Worm (Caenorhabditis elegans): Measurements from ENCODE around the gene cyp-34A7.

Gene cyp-34A7

DNA sequence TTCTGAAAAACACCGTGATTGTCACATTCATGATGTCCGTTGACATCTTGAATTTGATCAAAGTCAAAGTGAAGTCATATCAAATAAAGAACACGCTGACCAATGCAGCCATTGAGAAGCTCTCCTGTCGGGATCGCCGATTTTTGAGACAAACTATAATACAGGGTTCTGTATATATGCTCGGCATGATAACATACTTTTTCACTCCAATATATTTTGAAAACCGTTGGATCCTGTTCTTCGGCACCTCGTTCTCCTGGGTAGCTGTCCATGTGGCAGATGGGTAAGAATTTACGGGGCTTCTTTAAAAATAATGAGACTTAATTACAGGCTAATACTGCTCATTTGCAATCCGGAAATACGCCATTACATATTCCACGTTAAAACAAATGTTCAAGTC, 41.1 kb downstream of the cyp-34A7 start:
- TF ChIP-seq sem-2 (GFP tag; optimal IDR thresholded peaks at IDR 0.05) (no peak), mls-2 (tag; optimal IDR thresholded peaks at IDR 0.05) (no peak), ztf-11 (tag; optimal IDR thresholded peaks at IDR 0.05) (no peak), drap-1 (GFP tag; optimal IDR thresholded peaks at IDR 0.05) (no peak), pha-4 (tag; optimal IDR thresholded peaks at IDR 0.05) (no peak), unc-39 (tag; optimal IDR thresholded peaks at IDR 0.05) (no peak), M03D4.4 (tag; optimal IDR thresholded peaks at IDR 0.05) (no peak), ceh-39 (tag; optimal IDR thresholded peaks at IDR 0.05) (no peak), mep-1 (tag; optimal IDR thresholded peaks at IDR 0.05) (no peak), ces-1 (GFP tag; optimal IDR thresholded peaks at IDR 0.05) (no peak), ceh-43 (GFP tag; optimal IDR thresholded peaks at IDR 0.05) (no peak), unc-62 (GFP tag; optimal IDR thresholded peaks at IDR 0.05) (no peak), cnd-1 (tag; optimal IDR thresholded peaks at IDR 0.05) (no peak)

DNA sequence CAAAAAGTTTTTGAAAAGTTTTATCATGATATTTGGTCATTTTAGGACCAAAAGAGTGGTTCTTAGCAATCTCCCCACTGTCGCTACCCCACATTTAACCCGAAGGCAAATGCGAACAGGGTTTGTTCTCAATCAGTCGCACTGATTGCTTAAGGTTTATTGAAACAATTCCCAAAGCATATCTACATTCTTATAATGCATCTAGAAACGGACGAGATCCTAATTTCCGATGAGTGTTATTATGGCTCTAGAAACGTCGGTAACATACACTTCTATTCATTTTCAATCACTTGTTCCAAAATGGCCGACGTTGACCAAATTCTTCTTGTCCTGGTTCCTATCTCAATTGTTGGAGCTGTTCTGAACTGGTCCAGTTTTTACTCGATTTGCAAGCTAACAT, 42.0 kb downstream of the cyp-34A7 start, which contains the start of gene srx-65:
Gene srx-65 (plus strand): TSS at position 301 of the 400 bp plus-strand sequence.
- no peak for TF ChIP-seq drap-1 (GFP tag; optimal IDR thresholded peaks at IDR 0.05)
- TF ChIP-seq sptf-1 (tag; optimal IDR thresholded peaks at IDR 0.05), result no peak
- TF ChIP-seq blmp-1 (tag; optimal IDR thresholded peaks at IDR 0.05), result no peak
- TF ChIP-seq nhr-237 (tag; optimal IDR thresholded peaks at IDR 0.05), result no peak
- no peak for TF ChIP-seq unc-39 (tag; optimal IDR thresholded peaks at IDR 0.05)
- TF ChIP-seq snpc-4 (tag; optimal IDR thresholded peaks at IDR 0.05), result no peak
- TF ChIP-seq hlh-1 (tag; optimal IDR thresholded peaks at IDR 0.05), result no peak
- TF ChIP-seq pha-4 (tag; optimal IDR thresholded peaks at IDR 0.05), result no peak

DNA sequence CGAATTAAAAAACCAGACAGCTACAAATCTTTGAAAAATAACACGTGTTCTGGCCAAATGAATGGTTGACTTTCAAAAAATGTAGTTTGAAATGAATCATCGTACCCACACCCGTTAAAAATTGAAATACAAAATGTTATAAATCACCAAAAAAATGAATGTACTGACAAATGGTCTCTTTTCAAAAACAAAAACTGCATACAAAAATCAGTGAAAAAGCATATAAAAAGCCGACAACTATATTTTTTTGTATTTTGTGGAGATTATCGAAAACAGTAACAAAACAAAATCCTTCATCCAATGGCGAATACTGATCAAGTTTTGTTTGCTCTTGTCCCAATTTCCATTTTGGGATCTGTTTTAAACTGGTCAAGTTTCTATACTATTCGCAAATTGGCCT, 44.3 kb downstream of the cyp-34A7 start, which contains the start of gene srx-66:
Gene srx-66 (plus strand): TSS at position 301 of the 400 bp plus-strand sequence.
- TF ChIP-seq snpc-4 (tag; optimal IDR thresholded peaks at IDR 0.05) (no peak), unc-62 (GFP tag; optimal IDR thresholded peaks at IDR 0.05) (no peak), lsy-2 (tag; optimal IDR thresholded peaks at IDR 0.05) (no peak), nhr-76 (tag; optimal IDR thresholded peaks at IDR 0.05) (no peak), bed-3 (GFP tag; optimal IDR thresholded peaks at IDR 0.05) (no peak), mls-2 (tag; optimal IDR thresholded peaks at IDR 0.05) (no peak), tbx-8 (GFP tag; optimal IDR thresholded peaks at IDR 0.05) (no peak), nhr-12 (tag; optimal IDR thresholded peaks at IDR 0.05) (no peak), unc-120 (tag; optimal IDR thresholded peaks at IDR 0.05; ENCODE audit: poor library complexity, severe bottlenecking) (no peak), lin-32 (GFP tag; optimal IDR thresholded peaks at IDR 0.05) (no peak)

DNA sequence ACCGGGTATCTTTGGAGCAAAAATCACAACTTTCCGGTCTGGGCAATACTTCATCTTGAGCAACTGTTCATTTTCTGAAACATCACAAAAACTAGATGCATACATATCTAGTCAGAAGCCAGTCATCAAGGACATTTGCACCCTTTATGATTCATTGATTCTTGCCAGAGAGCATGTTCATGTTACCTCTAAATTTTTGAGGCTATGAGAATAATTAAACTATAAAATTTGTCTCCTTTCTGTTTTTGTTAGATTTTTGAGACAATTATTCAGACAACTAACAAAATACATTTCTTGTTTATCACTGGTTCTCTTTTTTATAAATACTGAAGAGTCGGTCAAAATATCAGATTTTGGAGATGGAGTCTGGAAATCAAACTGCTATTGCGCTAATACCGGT, 47.1 kb downstream of the cyp-34A7 start, which contains the start of gene srx-67:
Gene srx-67 (plus strand): TSS at position 301 of the 400 bp plus-strand sequence.
- no peak for TF ChIP-seq M03D4.4 (tag; optimal IDR thresholded peaks at IDR 0.05)
- TF ChIP-seq nhr-2 (tag; optimal IDR thresholded peaks at IDR 0.05), result no peak
- no peak for TF ChIP-seq ceh-83 (GFP tag; optimal IDR thresholded peaks at IDR 0.05)
- no peak for TF ChIP-seq nhr-76 (tag; optimal IDR thresholded peaks at IDR 0.05)
- TF ChIP-seq drap-1 (GFP tag; optimal IDR thresholded peaks at IDR 0.05), result no peak
- no peak for TF ChIP-seq ces-1 (GFP tag; optimal IDR thresholded peaks at IDR 0.05)
- TF ChIP-seq ceh-39 (tag; optimal IDR thresholded peaks at IDR 0.05), result no peak
- no peak for TF ChIP-seq blmp-1 (tag; optimal IDR thresholded peaks at IDR 0.05)
- TF ChIP-seq mep-1 (tag; optimal IDR thresholded peaks at IDR 0.05), result no peak
- TF ChIP-seq zip-8 (tag; optimal IDR thresholded peaks at IDR 0.05), result no peak
- no peak for TF ChIP-seq flh-1 (GFP tag; optimal IDR thresholded peaks at IDR 0.05)
- no peak for TF ChIP-seq lin-13 (tag; optimal IDR thresholded peaks at IDR 0.05)
- no peak for TF ChIP-seq ztf-11 (tag; optimal IDR thresholded peaks at IDR 0.05)
- no peak for TF ChIP-seq ham-2 (GFP tag; optimal IDR thresholded peaks at IDR 0.05)
- no peak for TF ChIP-seq pha-4 (tag; optimal IDR thresholded peaks at IDR 0.05)
- no peak for TF ChIP-seq unc-39 (tag; optimal IDR thresholded peaks at IDR 0.05)
- no peak for TF ChIP-seq unc-62 (GFP tag; optimal IDR thresholded peaks at IDR 0.05)
- TF ChIP-seq nhr-237 (tag; optimal IDR thresholded peaks at IDR 0.05), result no peak
- no peak for TF ChIP-seq hlh-1 (tag; optimal IDR thresholded peaks at IDR 0.05)

DNA sequence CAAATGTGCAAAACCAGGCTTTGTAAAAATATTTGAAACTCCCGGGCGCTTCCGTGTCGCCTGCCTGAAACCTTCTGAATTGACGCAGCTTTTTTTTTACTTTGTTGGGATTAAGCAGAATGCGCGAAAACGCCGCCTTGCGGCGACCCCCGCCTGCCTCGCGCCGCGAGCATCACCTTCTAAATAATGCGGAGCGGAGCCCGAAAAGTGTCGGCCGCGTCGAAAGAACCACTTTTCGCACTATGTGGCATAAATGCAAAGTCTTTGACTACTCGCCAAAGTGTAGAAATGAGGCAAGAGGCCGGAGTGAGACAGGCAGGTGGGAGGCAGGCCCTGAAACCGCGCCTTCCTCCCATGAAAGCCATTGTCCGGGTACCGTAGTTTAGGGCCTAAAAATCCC, 50.5 kb downstream of the cyp-34A7 start:
- TF ChIP-seq M03D4.4 (tag; optimal IDR thresholded peaks at IDR 0.05) (no peak), sptf-1 (tag; optimal IDR thresholded peaks at IDR 0.05) (no peak), lsy-2 (tag; optimal IDR thresholded peaks at IDR 0.05) (no peak), zip-8 (tag; optimal IDR thresholded peaks at IDR 0.05) (no peak), cnd-1 (tag; optimal IDR thresholded peaks at IDR 0.05) (no peak), tbx-8 (GFP tag; optimal IDR thresholded peaks at IDR 0.05) (no peak), unc-62 (GFP tag; optimal IDR thresholded peaks at IDR 0.05) (no peak), lin-13 (tag; optimal IDR thresholded peaks at IDR 0.05) (no peak)
